Fruit fly (Drosophila melanogaster) whole organism, embryonic: ENCODE measurements around the gene CG4009.

Experiments used
- CG10431 ChIP-seq: fragments of 200-800 bp; sonication (Bioruptor generic); optimal IDR thresholded peaks from 3 replicates; lab custom pipeline; 2018; ENCODE audit warnings: missing biosample characterization, mild to moderate bottlenecking, missing genetic modification characterization
- CG10654 ChIP-seq: fragments of 200-800 bp; sonication (Bioruptor generic); optimal IDR thresholded peaks from 2 replicates; lab custom pipeline; 2016; ENCODE audit warnings: missing biosample characterization, missing genetic modification characterization
- CG11560 ChIP-seq: fragments of 200-800 bp; sonication (Bioruptor generic); IDR thresholded peaks from 3 replicates; pipeline ENCODE4 v1.3.6; 2022; ENCODE audit warnings: missing biosample characterization, missing genetic modification characterization
- CG12236 ChIP-seq: fragments of 200-800 bp; sonication (Bioruptor generic); optimal IDR thresholded peaks from 2 replicates; lab custom pipeline; 2016; ENCODE audit warnings: missing biosample characterization, missing genetic modification characterization
- CG14014 ChIP-seq: fragments of 200-800 bp; sonication (Bioruptor generic); IDR thresholded peaks from 2 replicates; pipeline ENCODE4 v1.3.6; 2022; ENCODE audit warnings: missing biosample characterization, missing genetic modification characterization
- CG1602 ChIP-seq: fragments of 200-800 bp; sonication (Bioruptor generic); optimal IDR thresholded peaks from 3 replicates; lab custom pipeline; 2016; ENCODE audit warnings: missing biosample characterization, missing genetic modification characterization
- CG16863 ChIP-seq: fragments of 200-800 bp; sonication (Bioruptor generic); optimal IDR thresholded peaks from 3 replicates; lab custom pipeline; 2016; ENCODE audit warnings: missing biosample characterization, missing genetic modification characterization
- CG18262 ChIP-seq: fragments of 200-800 bp; optimal IDR thresholded peaks from 3 replicates; lab custom pipeline; 2019; ENCODE audit warnings: missing biosample characterization, mild to moderate bottlenecking, missing genetic modification characterization, moderate library complexity
- CG18619 ChIP-seq: fragments of 200-800 bp; sonication (Bioruptor generic); optimal IDR thresholded peaks from 3 replicates; lab custom pipeline; 2017; ENCODE audit warnings: missing biosample characterization, mild to moderate bottlenecking, missing genetic modification characterization
- CG31224 ChIP-seq: fragments of 200-800 bp; sonication (Bioruptor generic); IDR thresholded peaks from 2 replicates; pipeline ENCODE4 v1.3.6; 2022; ENCODE audit warnings: missing biosample characterization, missing genetic modification characterization
- CG32532 ChIP-seq: fragments of 200-800 bp; sonication (Bioruptor generic); IDR thresholded peaks from 2 replicates; pipeline ENCODE4 v1.3.6; 2022; ENCODE audit warnings: missing biosample characterization, missing genetic modification characterization
- CG32772 ChIP-seq: fragments of 200-800 bp; sonication (Bioruptor generic); IDR thresholded peaks from 2 replicates; pipeline ENCODE4 v1.3.6; 2022; ENCODE audit warnings: missing biosample characterization, missing genetic modification characterization
- CG33557 ChIP-seq: fragments of 200-800 bp; sonication (Bioruptor generic); optimal IDR thresholded peaks from 2 replicates; lab custom pipeline; 2019; ENCODE audit warnings: missing biosample characterization, mild to moderate bottlenecking, missing genetic modification characterization, moderate library complexity
- CG3995 ChIP-seq: fragments of 200-800 bp; sonication (Bioruptor generic); optimal IDR thresholded peaks from 3 replicates; lab custom pipeline; 2016; ENCODE audit warnings: missing biosample characterization, missing genetic modification characterization
- CG4282 ChIP-seq: fragments of 200-800 bp; sonication (Bioruptor generic); optimal IDR thresholded peaks from 2 replicates; lab custom pipeline; 2016; ENCODE audit warnings: missing biosample characterization, missing genetic modification characterization
- CG6254 ChIP-seq: fragments of 200-800 bp; sonication (Bioruptor generic); optimal IDR thresholded peaks from 3 replicates; lab custom pipeline; 2017; ENCODE audit warnings: mild to moderate bottlenecking, missing biosample characterization, missing genetic modification reagents, missing genetic modification characterization
- CG9727 ChIP-seq: fragments of 200-800 bp; sonication (Bioruptor generic); optimal IDR thresholded peaks from 3 replicates; lab custom pipeline; 2017; ENCODE audit warnings: missing biosample characterization, mild to moderate bottlenecking, missing genetic modification characterization
- CG9876 ChIP-seq: fragments of 200-800 bp; sonication (Bioruptor generic); optimal IDR thresholded peaks from 2 replicates; lab custom pipeline; 2016; ENCODE audit warnings: missing biosample characterization, missing genetic modification characterization
- CG9932 ChIP-seq: fragments of 200-800 bp; sonication (Bioruptor generic); IDR thresholded peaks from 2 replicates; pipeline ENCODE4 v1.3.6; 2022; ENCODE audit warnings: missing biosample characterization, missing genetic modification characterization
- D19A ChIP-seq: fragments of 200-800 bp; optimal IDR thresholded peaks from 3 replicates; lab custom pipeline; 2019; ENCODE audit warnings: missing biosample characterization, mild to moderate bottlenecking, missing genetic modification characterization, moderate library complexity
- Dfd ChIP-seq, 2 experiments: fragments of >200 bp; optimal IDR thresholded peaks; 2 replicates each; lab custom pipeline; 2017; ENCODE audit warnings: missing biosample characterization in 2 of 2, missing genetic modification characterization in 2 of 2
- Gsc ChIP-seq: fragments of 200-800 bp; sonication (Bioruptor generic); IDR thresholded peaks from 2 replicates; pipeline ENCODE4 v1.3.6; 2022; ENCODE audit warnings: missing biosample characterization, missing genetic modification characterization
- HHEX ChIP-seq: fragments of 200-800 bp; sonication (Bioruptor generic); optimal IDR thresholded peaks from 3 replicates; lab custom pipeline; 2017; ENCODE audit warnings: missing biosample characterization, mild to moderate bottlenecking, missing genetic modification characterization, missing genetic modification reagents
- HLHmδ ChIP-seq: fragments of 200-800 bp; sonication (Bioruptor generic); optimal IDR thresholded peaks from 2 replicates; lab custom pipeline; 2018; ENCODE audit warnings: missing biosample characterization, mild to moderate bottlenecking, missing genetic modification characterization, moderate library complexity
- Hmx ChIP-seq: fragments of 200-800 bp; sonication (Bioruptor generic); optimal IDR thresholded peaks from 2 replicates; lab custom pipeline; 2016; ENCODE audit warnings: missing biosample characterization, missing genetic modification characterization
- NC2β ChIP-seq: fragments of 200-800 bp; sonication (Bioruptor generic); optimal IDR thresholded peaks from 2 replicates; lab custom pipeline; 2016; ENCODE audit warnings: missing biosample characterization, missing genetic modification characterization
- Xrp1 ChIP-seq: fragments of 200-800 bp; sonication (Bioruptor generic); IDR thresholded peaks from 2 replicates; pipeline ENCODE4 v1.3.6; 2022; ENCODE audit warnings: missing biosample characterization, missing genetic modification characterization
- ase ChIP-seq: fragments of 200-800 bp; sonication (Bioruptor generic); IDR thresholded peaks from 3 replicates; pipeline ENCODE4 v1.3.6; 2022; ENCODE audit warnings: missing biosample characterization, missing genetic modification characterization
- dpn ChIP-seq, 2 experiments: fragments of 200-800 bp; sonication (Bioruptor generic); optimal IDR thresholded peaks; 3 replicates each; lab custom pipeline; 2016; ENCODE audit warnings: missing biosample characterization in 2 of 2, missing genetic modification characterization in 2 of 2
- dysf ChIP-seq: fragments of 200-800 bp; sonication (Bioruptor generic); IDR thresholded peaks from 3 replicates; pipeline ENCODE4 v1.3.6; 2022; ENCODE audit warnings: missing biosample characterization, missing genetic modification characterization
- grau ChIP-seq: fragments of 200-800 bp; optimal IDR thresholded peaks from 3 replicates; lab custom pipeline; 2019; ENCODE audit warnings: missing biosample characterization, mild to moderate bottlenecking, missing genetic modification characterization, moderate library complexity
- gro ChIP-seq: fragments of 200-800 bp; sonication (Bioruptor generic); optimal IDR thresholded peaks from 2 replicates; lab custom pipeline; 2016; ENCODE audit warnings: missing biosample characterization, missing genetic modification characterization
- gt ChIP-seq: fragments of 200-800 bp; sonication (Bioruptor generic); IDR thresholded peaks from 2 replicates; pipeline ENCODE4 v1.3.6; 2022; ENCODE audit warnings: missing biosample characterization, missing genetic modification characterization
- kah ChIP-seq: fragments of 200-800 bp; sonication (Bioruptor generic); optimal IDR thresholded peaks from 2 replicates; lab custom pipeline; 2018; ENCODE audit warnings: missing biosample characterization, mild to moderate bottlenecking, missing genetic modification characterization
- kay ChIP-seq: fragments of 200-800 bp; sonication (Bioruptor generic); optimal IDR thresholded peaks from 2 replicates; lab custom pipeline; 2016; ENCODE audit warnings: missing biosample characterization, missing genetic modification characterization
- ken ChIP-seq: fragments of 200-800 bp; sonication (Bioruptor generic); IDR thresholded peaks from 3 replicates; pipeline ENCODE4 v1.3.6; 2022; ENCODE audit warnings: missing biosample characterization, missing genetic modification characterization
- klu ChIP-seq: fragments of 200-800 bp; sonication (Bioruptor generic); IDR thresholded peaks from 2 replicates; pipeline ENCODE4 v1.3.6; 2022; ENCODE audit warnings: missing biosample characterization, missing genetic modification characterization
- lbe ChIP-seq: fragments of 200-800 bp; sonication (Bioruptor generic); optimal IDR thresholded peaks from 2 replicates; lab custom pipeline; 2016; ENCODE audit warnings: missing biosample characterization, mild to moderate bottlenecking, missing genetic modification characterization
- lola ChIP-seq, 3 experiments: fragments of >200 bp in 2 of 3; fragments of 200-800 bp in 1 of 3; sonication (Bioruptor generic) in 1 of 3; optimal IDR thresholded peaks; 2 replicates each; lab custom pipeline; 2017 to 2019; ENCODE audit warnings: missing biosample characterization in 3 of 3, missing genetic modification characterization in 3 of 3, mild to moderate bottlenecking in 1 of 3, moderate library complexity in 1 of 3
- nerfin-2 ChIP-seq: fragments of 200-800 bp; sonication (Bioruptor generic); IDR thresholded peaks from 2 replicates; pipeline ENCODE4 v1.3.6; 2022; ENCODE audit warnings: missing biosample characterization, missing genetic modification characterization; ENCODE audit not compliant: partially characterized antibody
- nmo ChIP-seq: fragments of 200-800 bp; sonication (Bioruptor generic); optimal IDR thresholded peaks from 2 replicates; lab custom pipeline; 2018; ENCODE audit warnings: missing biosample characterization, mild to moderate bottlenecking, missing genetic modification characterization, moderate library complexity
- pho ChIP-seq: fragments of 200-800 bp; sonication (Bioruptor generic); optimal IDR thresholded peaks from 2 replicates; lab custom pipeline; 2016; ENCODE audit warnings: missing biosample characterization, missing genetic modification characterization
- psq ChIP-seq: fragments of 200-800 bp; sonication (Bioruptor generic); optimal IDR thresholded peaks from 2 replicates; lab custom pipeline; 2017; ENCODE audit warnings: missing biosample characterization, missing genetic modification characterization
- pzg ChIP-seq: fragments of 200-800 bp; sonication (Bioruptor generic); optimal IDR thresholded peaks from 3 replicates; lab custom pipeline; 2018; ENCODE audit warnings: missing biosample characterization, mild to moderate bottlenecking, missing genetic modification characterization, moderate library complexity
- rib ChIP-seq: fragments of 200-800 bp; sonication (Bioruptor generic); IDR thresholded peaks from 2 replicates; pipeline ENCODE4 v1.3.6; 2022; ENCODE audit warnings: missing biosample characterization, missing genetic modification characterization
- seq ChIP-seq: fragments of 200-800 bp; sonication (Bioruptor generic); IDR thresholded peaks from 2 replicates; pipeline ENCODE4 v1.3.6; 2022; ENCODE audit warnings: missing biosample characterization, missing genetic modification characterization
- shn ChIP-seq: fragments of 200-800 bp; sonication (Bioruptor generic); optimal IDR thresholded peaks from 3 replicates; lab custom pipeline; 2016; ENCODE audit warnings: missing biosample characterization, missing genetic modification characterization
- slbo ChIP-seq: fragments of 200-800 bp; sonication (Bioruptor generic); IDR thresholded peaks from 2 replicates; pipeline ENCODE4 v1.3.6; 2022; ENCODE audit warnings: missing biosample characterization, missing genetic modification characterization
- slp2 ChIP-seq: fragments of 200-800 bp; sonication (Bioruptor generic); optimal IDR thresholded peaks from 2 replicates; lab custom pipeline; 2016; ENCODE audit warnings: missing biosample characterization, missing genetic modification characterization
- sqz ChIP-seq: fragments of 200-800 bp; sonication (Bioruptor generic); optimal IDR thresholded peaks from 3 replicates; lab custom pipeline; 2018; ENCODE audit warnings: missing biosample characterization, mild to moderate bottlenecking, missing genetic modification characterization
- trem ChIP-seq: fragments of 200-800 bp; optimal IDR thresholded peaks from 3 replicates; lab custom pipeline; 2019; ENCODE audit warnings: missing biosample characterization, mild to moderate bottlenecking, missing genetic modification characterization, moderate library complexity
- trh ChIP-seq: fragments of 200-800 bp; sonication (Bioruptor generic); optimal IDR thresholded peaks from 2 replicates; lab custom pipeline; 2016; ENCODE audit warnings: missing biosample characterization, missing genetic modification characterization
- zf30C ChIP-seq: fragments of 200-800 bp; sonication (Bioruptor generic); optimal IDR thresholded peaks from 3 replicates; lab custom pipeline; 2018; ENCODE audit warnings: missing biosample characterization, mild to moderate bottlenecking, missing genetic modification characterization

Gene CG4009

DNA sequence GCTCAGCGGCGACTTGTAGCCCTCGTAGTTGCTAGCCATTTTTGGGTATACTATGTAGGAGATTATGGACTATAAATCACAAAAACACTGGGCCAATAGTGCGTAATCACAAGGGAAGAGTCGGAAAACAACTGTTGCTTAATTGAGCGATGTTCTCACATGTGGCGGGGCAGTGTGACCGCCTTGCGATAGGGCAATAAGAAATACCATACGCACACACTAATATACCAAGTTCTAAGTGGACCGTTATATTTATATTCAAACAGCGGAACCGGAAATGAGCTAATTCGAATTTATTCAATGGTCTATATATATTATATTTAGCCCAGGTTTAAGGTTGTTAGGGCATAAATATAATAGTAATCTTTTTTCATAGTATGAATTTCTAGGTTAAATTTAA lies 14.9 kb downstream of the CG4009 start, which contains the start of gene Adsl (continued):
- TF ChIP-seq lola (GFP tag; optimal IDR thresholded peaks at IDR 0.05; lab: Kevin White, UChicago) (no peak), ken (GFP tag; lab: Robert Waterston, UW) (no peak), CG6254 (GFP tag; lab: Kevin White, UChicago) (peak; percentile 79), pzg (GFP tag; lab: Kevin White, UChicago) (peak; percentile 66), dpn (GFP tag; optimal IDR thresholded peaks at IDR 0.05; lab: Kevin White, UChicago) (peak; percentile 2 to 9), klu (GFP tag; lab: Robert Waterston, UW) (no peak), CG16863 (GFP tag; lab: Kevin White, UChicago) (no peak), CG18262 (no peak), trh (peak; percentile 3), ase (GFP tag; lab: Robert Waterston, UW) (no peak), CG3995 (GFP tag; lab: Kevin White, UChicago) (peak; percentile 40), HHEX (peak; percentile 79), CG10431 (GFP tag; lab: Kevin White, UChicago) (no peak), Xrp1 (no peak), lbe (GFP tag; lab: Kevin White, UChicago) (no peak), slbo (GFP tag; lab: Robert Waterston, UW) (0 out of 2 replicates have a peak, but pooled peaks have one; percentile 11), shn (no peak), psq (no peak), CG31224 (GFP tag; lab: Robert Waterston, UW) (no peak), CG4282 (GFP tag; lab: Kevin White, UChicago) (no peak), CG12236 (GFP tag; lab: Kevin White, UChicago) (no peak), CG9727 (peak; percentile 82), NC2β (GFP tag; lab: Kevin White, UChicago) (peak; percentile 41), slp2 (peak; percentile 46), seq (no peak; the same call in 1 of the 2 replicates), CG1602 (GFP tag; lab: Kevin White, UChicago) (no peak), CG10654 (peak; percentile 26), nerfin-2 (GFP tag; lab: Robert Waterston, UW) (no peak), dysf (GFP tag; lab: Robert Waterston, UW) (peak; percentile 17; the same call in 1 of the 3 replicates), rib (GFP tag; lab: Robert Waterston, UW) (no peak), Gsc (no peak), HLHmδ (GFP tag; lab: Kevin White, UChicago) (peak; percentile 67), trem (tag; lab: Kevin White, UChicago) (peak; percentile 84), grau (tag; lab: Kevin White, UChicago) (no peak), gt (no peak), D19A (tag; lab: Kevin White, UChicago) (no peak), CG11560 (no peak), CG32772 (GFP tag; lab: Robert Waterston, UW) (no peak), Dfd (GFP tag; optimal IDR thresholded peaks at IDR 0.05; lab: Kevin White, UChicago) (no peak), CG32532 (GFP tag; lab: Robert Waterston, UW) (peak; percentile 51; the same call in 1 of the 2 replicates), CG18619 (GFP tag; lab: Kevin White, UChicago) (peak; percentile 74), kah (GFP tag; lab: Kevin White, UChicago) (peak; percentile 82), CG33557 (GFP tag; lab: Kevin White, UChicago) (peak; percentile 75), CG9932 (GFP tag; lab: Robert Waterston, UW) (no peak), pho (GFP tag; lab: Kevin White, UChicago) (no peak), gro (no peak), Hmx (no peak), sqz (GFP tag; lab: Kevin White, UChicago) (no peak), CG9876 (no peak), nmo (GFP tag; lab: Kevin White, UChicago) (peak; percentile 73), kay (GFP tag; lab: Kevin White, UChicago) (no peak), zf30C (GFP tag; lab: Kevin White, UChicago) (no peak), CG14014 (GFP tag; lab: Robert Waterston, UW) (no peak)
